Fruit fly (Drosophila melanogaster): ENCODE measurements around the gene CG14374.

- TF ChIP-seq Hnf4 (GFP tag; optimal IDR thresholded peaks at IDR 0.05), result no peak
- TF ChIP-seq ey (GFP tag; optimal IDR thresholded peaks at IDR 0.05), result no peak
- TF ChIP-seq Hr83 (GFP tag; optimal IDR thresholded peaks at IDR 0.05; ENCODE audit: poor library complexity, severe bottlenecking), result no peak
- TF ChIP-seq Jra (GFP tag; optimal IDR thresholded peaks at IDR 0.05), result no peak
- TF ChIP-seq usp (GFP tag; optimal IDR thresholded peaks at IDR 0.05), result no peak
- TF ChIP-seq h (GFP tag; optimal IDR thresholded peaks at IDR 0.05), result no peak
- TF ChIP-seq pan (optimal IDR thresholded peaks at IDR 0.05), result no peak
- no peak for TF ChIP-seq Dfd (GFP tag; optimal IDR thresholded peaks at IDR 0.05)
- TF ChIP-seq psq (GFP tag; optimal IDR thresholded peaks at IDR 0.05), result no peak
- TF ChIP-seq sv (GFP tag; optimal IDR thresholded peaks at IDR 0.05), result no peak
- TF ChIP-seq lola (GFP tag; optimal IDR thresholded peaks at IDR 0.05), result no peak
- TF ChIP-seq OdsH (GFP tag; optimal IDR thresholded peaks at IDR 0.05), result no peak
- TF ChIP-seq Sp1 (GFP tag; optimal IDR thresholded peaks at IDR 0.05), result no peak
These were observed 15.8 kb upstream of the CG14374 start for dm6 chr3R:13412704-13413103.

Measured in whole organism, wandering third instar larva.